Worm (Caenorhabditis elegans) whole organism, L1 larva: ENCODE results near the gene T28D6.3.

Experiments used
- C16A3.4 ChIP-seq: fragments of 150-350 bp; optimal IDR thresholded peaks from 2 replicates; lab custom pipeline; 2014; ENCODE audit warnings: missing biosample characterization, missing genetic modification characterization
- aha-1 ChIP-seq: fragments of 150-350 bp; optimal IDR thresholded peaks from 2 replicates; lab custom pipeline; 2014; ENCODE audit warnings: missing biosample characterization, missing genetic modification characterization
- alr-1 ChIP-seq: fragments of 200-800 bp; sonication (Bioruptor generic); optimal IDR thresholded peaks from 2 replicates; lab custom pipeline; 2018; ENCODE audit warnings: borderline replicate concordance, mild to moderate bottlenecking, missing genetic modification characterization, missing compliant biosample characterization
- aly-2 ChIP-seq: fragments of 150-350 bp; optimal IDR thresholded peaks from 2 replicates; lab custom pipeline; 2014; ENCODE audit warnings: missing biosample characterization, missing genetic modification characterization
- blmp-1 ChIP-seq: fragments of 150-350 bp; optimal IDR thresholded peaks from 2 replicates; lab custom pipeline; 2014; ENCODE audit warnings: missing biosample characterization, missing genetic modification characterization
- ceh-63 ChIP-seq: fragments of 200-800 bp; sonication (Bioruptor generic); optimal IDR thresholded peaks from 2 replicates; lab custom pipeline; 2018; ENCODE audit warnings: mild to moderate bottlenecking, missing genetic modification characterization, missing compliant biosample characterization
- ceh-8 ChIP-seq: fragments of 200-800 bp; sonication (Bioruptor generic); optimal IDR thresholded peaks from 2 replicates; lab custom pipeline; 2018; ENCODE audit warnings: mild to moderate bottlenecking, missing genetic modification characterization, moderate library complexity, missing compliant biosample characterization
- ceh-88 ChIP-seq: fragments of 200-800 bp; sonication (Bioruptor generic); IDR thresholded peaks from 2 replicates; pipeline ENCODE4 v1.3.6; 2022; ENCODE audit warnings: missing genetic modification characterization, missing compliant biosample characterization
- ceh-90 ChIP-seq: sonication (generic microtip); optimal IDR thresholded peaks from 2 replicates; lab custom pipeline; 2016; ENCODE audit warnings: missing genetic modification characterization, missing compliant biosample characterization
- dsc-1 ChIP-seq: sonication (generic microtip); optimal IDR thresholded peaks from 2 replicates; lab custom pipeline; 2016; ENCODE audit warnings: mild to moderate bottlenecking, missing genetic modification characterization, missing compliant biosample characterization
- efl-1 ChIP-seq, 4 experiments: fragments of 150-350 bp; optimal IDR thresholded peaks in 3 of 4; peaks in 1 of 4; 1 replicate in 1 of 4; 2 replicates in 3 of 4; lab custom pipeline; 2014; ENCODE audit warnings: missing biosample characterization in 2 of 4, missing genetic modification characterization in 2 of 4, missing genetic modification reagents in 2 of 4
- egl-13 ChIP-seq: sonication (generic microtip); optimal IDR thresholded peaks from 2 replicates; lab custom pipeline; 2016; ENCODE audit warnings: missing genotype, missing genetic modification reagents, missing genetic modification characterization, missing compliant biosample characterization
- elt-2 ChIP-seq: sonication (generic microtip); optimal IDR thresholded peaks from 2 replicates; lab custom pipeline; 2016; ENCODE audit warnings: missing genetic modification characterization, mild to moderate bottlenecking, inconsistent platforms, missing compliant biosample characterization, missing genetic modification reagents
- fkh-10 ChIP-seq: sonication (generic microtip); optimal IDR thresholded peaks from 2 replicates; lab custom pipeline; 2017; ENCODE audit warnings: missing biosample characterization, missing genetic modification reagents, missing genetic modification characterization
- fkh-4 ChIP-seq: sonication (generic microtip); optimal IDR thresholded peaks from 2 replicates; lab custom pipeline; 2016; ENCODE audit warnings: missing compliant biosample characterization, missing genetic modification characterization, borderline replicate concordance
- fkh-8 ChIP-seq: sonication (generic microtip); optimal IDR thresholded peaks from 2 replicates; lab custom pipeline; 2016; ENCODE audit warnings: mild to moderate bottlenecking, missing genetic modification characterization, missing compliant biosample characterization
- grh-1 ChIP-seq: fragments of 200-800 bp; sonication (Bioruptor generic); IDR thresholded peaks from 2 replicates; pipeline ENCODE4 v1.3.6; 2022; ENCODE audit warnings: missing genetic modification reagents, missing genetic modification characterization, missing compliant biosample characterization
- hlh-4 ChIP-seq: sonication (generic microtip); optimal IDR thresholded peaks from 2 replicates; lab custom pipeline; 2016; ENCODE audit warnings: mild to moderate bottlenecking, missing genetic modification characterization, missing compliant biosample characterization
- lin-13 ChIP-seq: fragments of 150-350 bp; optimal IDR thresholded peaks from 2 replicates; lab custom pipeline; 2014; ENCODE audit warnings: missing biosample characterization, missing genetic modification reagents, missing genetic modification characterization
- lin-14 ChIP-seq: fragments of 200-800 bp; sonication (Bioruptor generic); optimal IDR thresholded peaks from 2 replicates; lab custom pipeline; 2018; ENCODE audit warnings: mild to moderate bottlenecking, missing genetic modification characterization, moderate library complexity, missing compliant biosample characterization
- lin-35 ChIP-seq, 2 experiments: fragments of 150-350 bp; optimal IDR thresholded peaks; 2 replicates each; lab custom pipeline; 2014; ENCODE audit warnings: missing biosample characterization in 2 of 2, missing genetic modification characterization in 2 of 2, missing genetic modification reagents in 2 of 2
- nhr-11 ChIP-seq: fragments of 150-350 bp; optimal IDR thresholded peaks from 2 replicates; lab custom pipeline; 2014; ENCODE audit warnings: missing biosample characterization, missing genetic modification characterization
- nhr-12 ChIP-seq: sonication (generic microtip); optimal IDR thresholded peaks from 2 replicates; lab custom pipeline; 2017; ENCODE audit warnings: missing biosample characterization, missing genetic modification characterization
- nhr-20 ChIP-seq: sonication (generic microtip); optimal IDR thresholded peaks from 2 replicates; lab custom pipeline; 2016; ENCODE audit warnings: mild to moderate bottlenecking, missing genetic modification characterization, missing compliant biosample characterization
- nhr-28 ChIP-seq: fragments of 150-350 bp; optimal IDR thresholded peaks from 2 replicates; lab custom pipeline; 2014; ENCODE audit warnings: missing biosample characterization, missing genetic modification characterization
- nhr-47 ChIP-seq: sonication (generic microtip); optimal IDR thresholded peaks from 2 replicates; lab custom pipeline; 2016; ENCODE audit warnings: mild to moderate bottlenecking, missing genetic modification characterization, moderate library complexity, missing compliant biosample characterization
- nhr-76 ChIP-seq: sonication (generic microtip); optimal IDR thresholded peaks from 2 replicates; lab custom pipeline; 2017; ENCODE audit warnings: missing biosample characterization, missing genetic modification characterization
- nhr-90 ChIP-seq: sonication (generic microtip); optimal IDR thresholded peaks from 2 replicates; lab custom pipeline; 2016; ENCODE audit warnings: mild to moderate bottlenecking, missing genetic modification characterization, missing compliant biosample characterization; ENCODE audit not compliant: poor library complexity
- pax-3 ChIP-seq: fragments of 200-800 bp; sonication (Bioruptor generic); optimal IDR thresholded peaks from 2 replicates; lab custom pipeline; 2018; ENCODE audit warnings: mild to moderate bottlenecking, missing genetic modification characterization, moderate library complexity, missing compliant biosample characterization
- skn-1 ChIP-seq: fragments of 150-350 bp; optimal IDR thresholded peaks from 2 replicates; lab custom pipeline; 2014; ENCODE audit warnings: missing biosample characterization, missing genetic modification characterization
- sptf-1 ChIP-seq: fragments of 150-350 bp; optimal IDR thresholded peaks from 2 replicates; lab custom pipeline; 2014; ENCODE audit warnings: missing biosample characterization, missing genetic modification characterization
- unc-130 ChIP-seq: fragments of 150-350 bp; optimal IDR thresholded peaks from 2 replicates; lab custom pipeline; 2017; ENCODE audit warnings: missing biosample characterization, missing genetic modification characterization, inconsistent platforms
- unc-98 ChIP-seq: fragments of 200-800 bp; sonication (Bioruptor generic); IDR thresholded peaks from 2 replicates; pipeline ENCODE4 v1.3.6; 2022; ENCODE audit warnings: missing genetic modification characterization, missing compliant biosample characterization
- vab-15 ChIP-seq: sonication (generic microtip); optimal IDR thresholded peaks from 2 replicates; lab custom pipeline; 2017; ENCODE audit warnings: missing genotype, mild to moderate bottlenecking, missing genetic modification characterization, missing compliant biosample characterization
- xbp-1 ChIP-seq: sonication (generic microtip); optimal IDR thresholded peaks from 2 replicates; lab custom pipeline; 2016; ENCODE audit warnings: missing genetic modification characterization, missing compliant biosample characterization
- zag-1 ChIP-seq: fragments of 150-350 bp; optimal IDR thresholded peaks from 2 replicates; lab custom pipeline; 2014; ENCODE audit warnings: missing biosample characterization, missing genetic modification characterization
- zip-4 ChIP-seq: fragments of 200-800 bp; sonication (Bioruptor generic); optimal IDR thresholded peaks from 2 replicates; lab custom pipeline; 2018; ENCODE audit warnings: mild to moderate bottlenecking, missing genetic modification characterization, moderate library complexity, missing compliant biosample characterization
- ztf-4 ChIP-seq: fragments of 150-350 bp; optimal IDR thresholded peaks from 2 replicates; lab custom pipeline; 2014; ENCODE audit warnings: missing biosample characterization, missing genetic modification characterization

Gene T28D6.3

DNA sequence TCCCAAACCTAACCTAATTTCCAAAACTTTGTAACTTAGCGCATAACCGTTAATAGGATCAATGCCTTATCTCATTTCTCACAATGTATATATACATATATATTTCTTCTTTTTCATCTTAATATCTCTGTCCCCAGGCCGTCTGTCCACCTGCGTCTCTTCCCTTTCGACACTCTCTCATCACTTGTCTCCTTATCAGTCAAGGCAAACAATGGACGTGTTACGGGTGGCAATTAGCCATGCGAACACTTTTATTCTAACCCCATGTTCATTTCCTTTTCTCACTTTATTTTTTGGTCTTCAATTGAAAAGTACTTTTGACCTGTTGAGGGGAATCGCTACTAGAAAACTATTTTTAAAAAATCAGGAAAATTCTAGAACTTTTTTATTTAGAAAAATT is 9.1 kb upstream of the T28D6.3 start (continued):
- TF ChIP-seq fkh-10 (no peak), efl-1 (optimal IDR thresholded peaks at IDR 0.05; lab: Kevin White, UChicago) (no peak), efl-1 (GFP tag; optimal IDR thresholded peaks at IDR 0.05 in 1 of 2; lab: Kevin White, UChicago) (peak in 1 of 2 experiments; percentile 47), nhr-12 (tag; lab: Kevin White, UChicago) (no peak), ceh-8 (no peak), nhr-90 (tag; lab: Kevin White, UChicago) (peak; percentile 22), hlh-4 (no peak), egl-13 (tag; lab: Kevin White, UChicago) (no peak), nhr-20 (tag; lab: Kevin White, UChicago) (no peak), grh-1 (GFP tag; lab: Robert Waterston, UW) (no peak), unc-98 (GFP tag; lab: Robert Waterston, UW) (no peak), nhr-28 (tag; lab: Kevin White, UChicago) (no peak), lin-14 (GFP tag; lab: Kevin White, UChicago) (peak; percentile 52), nhr-76 (no peak), lin-35 (GFP tag; optimal IDR thresholded peaks at IDR 0.05; lab: Kevin White, UChicago) (peak in 1 of 2 experiments; percentile 4)

DNA sequence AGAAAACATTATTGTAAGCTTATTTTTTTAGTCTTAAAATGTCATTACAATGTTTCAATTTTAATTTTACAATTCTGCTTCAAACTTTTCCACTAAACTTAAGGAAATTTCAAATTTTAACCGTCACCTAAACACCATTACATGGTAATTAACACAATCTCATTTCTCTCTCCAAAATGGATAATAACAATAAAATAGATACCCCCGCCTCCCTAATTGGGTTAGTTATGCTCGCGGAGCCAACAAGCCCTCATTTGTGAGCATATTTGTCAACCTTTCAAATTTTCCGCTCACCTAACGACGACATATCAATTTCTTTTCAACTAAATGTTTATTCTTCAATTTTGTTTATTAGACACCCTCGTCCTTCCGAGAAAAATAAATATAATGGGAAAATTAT is 8.3 kb upstream of the T28D6.3 start:
- TF ChIP-seq ceh-63 = peak; percentile 29
- TF ChIP-seq lin-13 = no peak
- peak; percentile 22 for TF ChIP-seq lin-14 (GFP tag; lab: Kevin White, UChicago)
- no peak for TF ChIP-seq ceh-90 (tag; lab: Kevin White, UChicago)
- TF ChIP-seq pax-3 = no peak
- no peak for TF ChIP-seq aha-1 (tag; lab: Kevin White, UChicago)

DNA sequence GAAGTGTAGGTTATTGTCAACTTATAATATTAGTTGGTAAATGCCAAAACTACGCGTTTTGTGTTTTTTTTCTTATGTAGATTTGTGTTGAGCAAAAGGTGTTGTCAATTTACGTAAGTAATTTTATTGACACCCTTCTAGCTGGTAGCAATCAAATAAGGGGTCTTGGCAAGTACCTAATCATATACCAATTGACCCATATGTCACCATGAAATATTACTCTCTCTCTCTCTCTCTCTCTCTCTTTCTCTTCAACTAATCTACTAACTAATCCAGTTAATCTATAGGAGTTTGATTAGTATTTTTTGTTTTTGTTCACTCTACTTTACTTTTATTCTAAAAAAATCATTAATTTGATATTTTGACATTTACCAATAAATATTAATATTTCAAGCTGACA is 7.1 kb upstream of the T28D6.3 start:
- no peak for TF ChIP-seq blmp-1 (tag; lab: Kevin White, UChicago)

DNA sequence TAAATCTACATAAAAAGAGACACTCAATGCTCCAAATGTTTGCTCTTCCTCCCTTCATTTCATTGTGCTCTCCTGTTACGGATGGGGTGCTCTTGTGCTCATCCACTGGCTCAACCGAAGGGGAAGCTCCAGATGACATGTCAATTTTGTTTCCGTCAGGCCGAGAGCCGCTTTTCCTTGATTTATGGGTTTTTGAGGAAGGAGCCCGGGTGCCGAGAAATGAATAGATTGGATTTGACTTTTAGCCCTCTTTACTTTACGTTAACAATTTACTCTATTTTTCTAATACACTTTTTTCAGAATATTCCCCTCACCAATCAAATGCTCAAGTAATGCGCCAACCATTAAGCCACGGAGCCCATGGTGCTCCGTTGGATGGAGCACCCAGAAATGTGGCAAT is 6.4 kb upstream of the T28D6.3 start, which contains the start of gene T28D6.4:
Gene T28D6.4, plus strand, starts transcription at position 301 of the 400 bp plus-strand sequence.
- TF ChIP-seq alr-1 (tag; lab: Kevin White, UChicago) (no peak), lin-14 (GFP tag; lab: Kevin White, UChicago) (peak; percentile 3)

DNA sequence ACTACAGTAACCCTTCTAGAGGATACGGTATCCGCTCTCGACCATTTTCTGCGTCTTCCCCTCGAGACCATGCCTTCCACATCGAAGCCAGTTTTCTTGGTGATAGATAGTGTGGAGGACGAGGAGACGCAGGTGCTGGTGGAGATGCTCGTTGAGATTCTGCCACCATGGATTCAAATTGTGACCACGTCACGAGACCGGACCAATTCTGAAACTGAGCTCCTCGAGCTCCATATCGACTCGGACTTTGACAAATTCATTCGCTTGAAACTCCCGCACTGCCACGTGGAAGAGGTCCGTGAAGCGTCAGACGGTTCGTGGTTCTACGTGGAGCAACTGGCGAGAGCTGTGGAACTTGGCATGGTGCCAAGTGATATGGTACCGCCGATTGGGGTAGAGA is 5.2 kb upstream of the T28D6.3 start:
- TF ChIP-seq nhr-47 (tag; lab: Kevin White, UChicago) (no peak), efl-1 (optimal IDR thresholded peaks at IDR 0.05; lab: Kevin White, UChicago) (no peak), efl-1 (GFP tag; optimal IDR thresholded peaks at IDR 0.05 in 1 of 2; lab: Kevin White, UChicago) (peak in 1 of 2 experiments; percentile 70)

DNA sequence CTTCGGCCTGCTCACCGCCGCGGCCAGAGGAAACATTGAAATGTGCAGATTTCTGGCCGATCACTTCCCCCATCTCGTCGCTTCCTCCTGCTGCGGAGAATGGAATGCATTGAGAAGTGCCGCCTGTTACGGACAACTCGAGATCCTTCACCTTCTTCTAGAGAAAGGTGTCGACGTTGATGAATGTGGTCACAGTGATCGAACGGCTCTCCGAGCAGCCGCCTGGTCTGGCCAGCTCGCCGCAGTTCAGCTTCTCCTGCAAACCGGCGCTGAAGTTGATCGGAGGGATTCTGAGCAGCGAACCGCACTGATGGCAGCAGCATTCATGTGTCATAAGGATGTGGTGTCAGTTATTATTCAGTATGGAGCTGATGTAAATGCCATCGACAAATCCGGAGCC is 3.7 kb upstream of the T28D6.3 start:
- no peak for TF ChIP-seq dsc-1 (tag; lab: Kevin White, UChicago)
- TF ChIP-seq nhr-47 (tag; lab: Kevin White, UChicago) = no peak
- TF ChIP-seq nhr-11 (tag; lab: Kevin White, UChicago) = no peak
- no peak for TF ChIP-seq zag-1
- TF ChIP-seq unc-98 (GFP tag; lab: Robert Waterston, UW) = no peak
- TF ChIP-seq vab-15 = no peak
- TF ChIP-seq efl-1 (optimal IDR thresholded peaks at IDR 0.05; lab: Kevin White, UChicago) = no peak
- peak in 1 of 2 experiments; percentile 37 for TF ChIP-seq efl-1 (GFP tag; optimal IDR thresholded peaks at IDR 0.05 in 1 of 2; lab: Kevin White, UChicago)

DNA sequence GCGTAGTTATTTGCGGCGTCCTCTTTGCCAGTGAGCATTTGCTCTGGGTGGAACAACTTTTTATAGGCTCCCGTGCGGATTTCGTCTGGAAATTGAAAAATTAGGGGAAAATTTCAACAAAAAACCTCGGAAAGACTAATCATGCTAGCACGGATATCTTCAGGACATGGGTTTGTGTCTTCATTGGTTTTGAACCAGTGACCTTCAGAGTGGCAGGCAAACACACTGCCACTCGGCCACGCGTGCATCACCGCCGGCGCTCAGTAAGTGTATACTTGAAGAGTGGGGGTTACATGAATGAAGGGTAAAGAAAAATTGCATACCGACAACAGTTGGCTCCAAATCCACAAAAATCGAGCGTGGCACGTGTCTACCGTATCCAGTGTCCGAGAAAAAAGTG is 4.7 kb downstream of the T28D6.3 start:
- TF ChIP-seq nhr-90 (tag; lab: Kevin White, UChicago) (peak; percentile 57), ceh-8 (no peak), fkh-4 (tag; lab: Kevin White, UChicago) (no peak), unc-130 (no peak), elt-2 (peak; percentile 45), skn-1 (peak; percentile 33), xbp-1 (tag; lab: Kevin White, UChicago) (peak; percentile 62), blmp-1 (tag; lab: Kevin White, UChicago) (no peak), nhr-28 (tag; lab: Kevin White, UChicago) (no peak), nhr-20 (tag; lab: Kevin White, UChicago) (peak; percentile 65), fkh-8 (tag; lab: Kevin White, UChicago) (peak; percentile 51), egl-13 (tag; lab: Kevin White, UChicago) (peak; percentile 55), zag-1 (no peak), zip-4 (GFP tag; lab: Kevin White, UChicago) (peak; percentile 36), ztf-4 (tag; lab: Kevin White, UChicago) (no peak), ceh-88 (no peak), aly-2 (no peak), hlh-4 (no peak), C16A3.4 (peak; percentile 73), sptf-1 (tag; lab: Kevin White, UChicago) (no peak), lin-35 (GFP tag; optimal IDR thresholded peaks at IDR 0.05; lab: Kevin White, UChicago) (peak; percentile 58 to 73), pax-3 (peak; percentile 32), nhr-12 (tag; lab: Kevin White, UChicago) (no peak)
